Fruit fly (Drosophila melanogaster): ENCODE measurements around the gene CG42747.

The CG42747 gene

DNA sequence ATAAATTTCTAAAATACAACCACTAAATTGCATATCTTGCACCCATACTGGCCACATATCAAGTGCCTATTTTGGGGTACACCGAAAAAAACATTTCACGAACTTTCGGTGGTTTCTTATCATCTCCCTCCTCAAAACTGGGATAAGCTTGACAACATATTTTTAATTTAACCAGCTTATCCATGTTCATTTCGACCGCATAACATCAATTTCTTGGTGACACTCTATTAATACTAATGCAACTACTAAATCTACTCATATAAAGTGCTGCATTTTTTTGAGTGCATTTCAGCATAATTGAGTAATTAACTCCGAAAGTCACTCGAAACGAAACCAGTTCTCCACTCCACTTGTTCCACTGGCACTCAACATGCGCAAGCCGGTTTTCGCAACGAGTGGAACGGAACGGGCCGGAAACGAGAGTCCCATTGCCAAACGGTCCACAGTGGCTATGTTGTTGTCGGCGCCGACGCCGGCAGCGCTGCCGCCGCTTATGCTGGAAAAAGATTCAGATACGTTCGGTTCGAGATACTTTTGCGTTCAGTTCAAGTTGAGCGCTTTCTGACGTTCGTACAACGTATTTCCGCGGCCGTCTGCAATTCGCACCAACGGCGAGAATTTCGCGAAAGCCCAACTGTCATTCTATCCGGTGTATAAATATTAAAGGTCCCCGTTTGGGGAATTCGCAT is at the start of gene CG42747 (continued):
- TF ChIP-seq chm (GFP tag; IDR thresholded peaks at IDR 0.05) = peak; percentile 62
- TF ChIP-seq CG10959 (GFP tag; IDR thresholded peaks at IDR 0.05) = peak; percentile 50; the same call in 1 of the 2 replicates
- no peak for TF ChIP-seq pros (GFP tag; optimal IDR thresholded peaks at IDR 0.05)
- TF ChIP-seq Sox102F (GFP tag; optimal IDR thresholded peaks at IDR 0.05) = peak; percentile 85
- TF ChIP-seq Asciz (GFP tag; optimal IDR thresholded peaks at IDR 0.05) = peak; percentile 76
- TF ChIP-seq Scr (GFP tag; IDR thresholded peaks at IDR 0.05; ENCODE audit: partially characterized antibody) = peak; percentile 50; the same call in 1 of the 2 replicates
- no peak for TF ChIP-seq gt (GFP tag; IDR thresholded peaks at IDR 0.05)
- no peak for TF ChIP-seq inv (GFP tag; IDR thresholded peaks at IDR 0.05; ENCODE audit: partially characterized antibody)
- TF ChIP-seq mirr (GFP tag; optimal IDR thresholded peaks at IDR 0.05) = peak; percentile 45
- no peak for TF ChIP-seq Tbp (GFP tag; optimal IDR thresholded peaks at IDR 0.05)
- peak; percentile 44 for TF ChIP-seq unc-4 (GFP tag; IDR thresholded peaks at IDR 0.05; ENCODE audit: partially characterized antibody)
- peak; percentile 32 for TF ChIP-seq tio (GFP tag; optimal IDR thresholded peaks at IDR 0.05)
- TF ChIP-seq Spps (tag; optimal IDR thresholded peaks at IDR 0.05) = peak; percentile 87
- peak; percentile 56 for TF ChIP-seq CG11723 (GFP tag; optimal IDR thresholded peaks at IDR 0.05)
- TF ChIP-seq CG4730 (GFP tag; IDR thresholded peaks at IDR 0.05) = peak; percentile 42; the same call in 1 of the 2 replicates
- TF ChIP-seq chn (GFP tag; optimal IDR thresholded peaks at IDR 0.05) = peak; percentile 84
- TF ChIP-seq NC2β (GFP tag; optimal IDR thresholded peaks at IDR 0.05) = peak; percentile 56
- TF ChIP-seq CG8944 (GFP tag; optimal IDR thresholded peaks at IDR 0.05) = peak; percentile 56
- peak; percentile 51 for TF ChIP-seq Atf-2 (GFP tag; optimal IDR thresholded peaks at IDR 0.05)
- TF ChIP-seq CG8924 (tag; optimal IDR thresholded peaks at IDR 0.05) = peak; percentile 78
- no peak for TF ChIP-seq CG11247 (GFP tag; IDR thresholded peaks at IDR 0.05)
- TF ChIP-seq HLH4C (GFP tag; IDR thresholded peaks at IDR 0.05; ENCODE audit: partially characterized antibody) = no peak; the same call in 2 of the 3 replicates
- TF ChIP-seq CG30020 (tag; optimal IDR thresholded peaks at IDR 0.05) = no peak
- peak; percentile 72 for TF ChIP-seq salm (tag; optimal IDR thresholded peaks at IDR 0.05)
- no peak for TF ChIP-seq CG17912 (GFP tag; optimal IDR thresholded peaks at IDR 0.05)
- peak; percentile 43 for TF ChIP-seq ap (GFP tag; IDR thresholded peaks at IDR 0.05)
- no peak for TF ChIP-seq CG1024 (GFP tag; IDR thresholded peaks at IDR 0.05)
- no peak for TF ChIP-seq hkb (optimal IDR thresholded peaks at IDR 0.05)
- peak; percentile 61 for TF ChIP-seq hkb (GFP tag; IDR thresholded peaks at IDR 0.05)
- no peak for TF ChIP-seq Dref (GFP tag; IDR thresholded peaks at IDR 0.05)
- TF ChIP-seq CG4617 (GFP tag; optimal IDR thresholded peaks at IDR 0.05; ENCODE audit: borderline replicate concordance) = peak; percentile 1
- no peak for TF ChIP-seq CG6175 (GFP tag; IDR thresholded peaks at IDR 0.05)
- no peak for TF ChIP-seq gce (GFP tag; IDR thresholded peaks at IDR 0.05)
- TF ChIP-seq CG1832 (GFP tag; optimal IDR thresholded peaks at IDR 0.05) = no peak
- TF ChIP-seq CG11696 (GFP tag; IDR thresholded peaks at IDR 0.05) = no peak
- TF ChIP-seq Sin3A (optimal IDR thresholded peaks at IDR 0.05) = no peak
- TF ChIP-seq ci (GFP tag; IDR thresholded peaks at IDR 0.05) = peak; percentile 72
- TF ChIP-seq CG3838 (GFP tag; optimal IDR thresholded peaks at IDR 0.05) = peak; percentile 52
- peak; percentile 63 for TF ChIP-seq Fer3 (tag; optimal IDR thresholded peaks at IDR 0.05)
- no peak for TF ChIP-seq cad (GFP tag; optimal IDR thresholded peaks at IDR 0.05)
- TF ChIP-seq vfl (GFP tag; optimal IDR thresholded peaks at IDR 0.05) = no peak
- no peak for TF ChIP-seq CG31224 (GFP tag; IDR thresholded peaks at IDR 0.05)
- peak; percentile 73 for TF ChIP-seq CG9437 (GFP tag; optimal IDR thresholded peaks at IDR 0.05)
- peak; percentile 32 for TF ChIP-seq lab (GFP tag; optimal IDR thresholded peaks at IDR 0.05)
- TF ChIP-seq cas (GFP tag; IDR thresholded peaks at IDR 0.05) = no peak
- peak; percentile 62 for TF ChIP-seq bcd (GFP tag; optimal IDR thresholded peaks at IDR 0.05)
- TF ChIP-seq CG7372 (GFP tag; IDR thresholded peaks at IDR 0.05) = no peak
- TF ChIP-seq sob (GFP tag; IDR thresholded peaks at IDR 0.05) = 0 out of 2 replicates have a peak, but pooled peaks have one; percentile 9
- 0 out of 2 replicates have a peak, but pooled peaks have one; percentile 16 for TF ChIP-seq CG32532 (GFP tag; IDR thresholded peaks at IDR 0.05)
- peak; percentile 65 for TF ChIP-seq onecut (GFP tag; IDR thresholded peaks at IDR 0.05)
- peak; percentile 85 for TF ChIP-seq Blimp-1 (GFP tag; optimal IDR thresholded peaks at IDR 0.05)
